Worm (Caenorhabditis elegans) whole organism, mixed stage, embryonic: ENCODE data around the gene Y39B6A.29.

Experiments used
- nhr-2 ChIP-seq: fragments of 150-350 bp; optimal IDR thresholded peaks from 2 replicates; lab custom pipeline; 2014; ENCODE audit warnings: missing biosample characterization, missing genetic modification characterization
- nhr-237 ChIP-seq: fragments of 150-350 bp; optimal IDR thresholded peaks from 2 replicates; lab custom pipeline; 2014; ENCODE audit warnings: missing biosample characterization, missing genetic modification characterization

ce11 chrV:19010405-19010804 lies 14.2 kb downstream of the Y39B6A.29 start:
- TF ChIP-seq nhr-2 (tag; lab: Kevin White, UChicago) (no peak), nhr-237 (tag; lab: Kevin White, UChicago) (no peak)
